Fruit fly (Drosophila melanogaster) whole organism, embryonic: ENCODE data around the gene Reepl1.
A peak's percentile ranks its signal among the peaks of the same experiment; 100 is the strongest.

Source experiments
- Ada2b ChIP-seq: fragments of 200-800 bp; sonication (Bioruptor generic); IDR thresholded peaks from 2 replicates; pipeline ENCODE4 v1.3.6; 2022; ENCODE audit warnings: missing biosample characterization, missing genetic modification characterization
- Aef1 ChIP-seq: fragments of 200-800 bp; sonication (Bioruptor generic); IDR thresholded peaks from 3 replicates; pipeline ENCODE4 v1.3.6; 2022; ENCODE audit warnings: missing biosample characterization, missing genetic modification characterization
- Awh ChIP-seq: fragments of 200-800 bp; sonication (Bioruptor generic); IDR thresholded peaks from 2 replicates; pipeline ENCODE4, ENCODE4 v1.3.6; 2022; ENCODE audit warnings: missing biosample characterization, missing genetic modification characterization
- Bteb2 ChIP-seq: fragments of 200-800 bp; sonication (Bioruptor generic); optimal IDR thresholded peaks from 2 replicates; lab custom pipeline; 2016; ENCODE audit warnings: missing biosample characterization, missing genetic modification characterization
- CG11398 ChIP-seq: fragments of 200-800 bp; sonication (Bioruptor generic); optimal IDR thresholded peaks from 2 replicates; lab custom pipeline; 2016; ENCODE audit warnings: missing biosample characterization, missing genetic modification characterization
- CG12391 ChIP-seq: fragments of 200-800 bp; sonication (Bioruptor generic); optimal IDR thresholded peaks from 3 replicates; lab custom pipeline; 2018; ENCODE audit warnings: missing biosample characterization, mild to moderate bottlenecking, missing genetic modification characterization, moderate library complexity
- CG13424 ChIP-seq: fragments of 200-800 bp; sonication (Bioruptor generic); optimal IDR thresholded peaks from 2 replicates; lab custom pipeline; 2019; ENCODE audit warnings: missing biosample characterization, mild to moderate bottlenecking, missing genetic modification characterization, moderate library complexity
- CG14050 ChIP-seq: fragments of 200-800 bp; sonication (Bioruptor generic); IDR thresholded peaks from 3 replicates; pipeline ENCODE4 v1.3.6; 2022; ENCODE audit warnings: missing biosample characterization, missing genetic modification characterization
- CG14860 ChIP-seq: fragments of 200-800 bp; sonication (Bioruptor generic); IDR thresholded peaks from 3 replicates; pipeline ENCODE4 v1.3.6; 2022; ENCODE audit warnings: missing biosample characterization, missing genetic modification characterization; ENCODE audit not compliant: partially characterized antibody
- CG15269 ChIP-seq: fragments of 200-800 bp; sonication (Bioruptor generic); optimal IDR thresholded peaks from 2 replicates; lab custom pipeline; 2018; ENCODE audit warnings: missing biosample characterization, mild to moderate bottlenecking, missing genetic modification characterization, moderate library complexity
- CG15514 ChIP-seq: fragments of 200-800 bp; sonication (Bioruptor generic); optimal IDR thresholded peaks from 3 replicates; lab custom pipeline; 2017; ENCODE audit warnings: missing biosample characterization, missing genetic modification characterization, mild to moderate bottlenecking, moderate library complexity, missing genetic modification reagents
- CG1603 ChIP-seq: fragments of 200-800 bp; sonication (Bioruptor generic); optimal IDR thresholded peaks from 2 replicates; lab custom pipeline; 2019; ENCODE audit warnings: missing biosample characterization, mild to moderate bottlenecking, missing genetic modification characterization, moderate library complexity
- CG4404 ChIP-seq: fragments of 200-800 bp; sonication (Bioruptor generic); IDR thresholded peaks from 2 replicates; pipeline ENCODE4 v1.3.6; 2022; ENCODE audit warnings: missing biosample characterization, missing genetic modification characterization
- CG4707 ChIP-seq: fragments of 200-800 bp; sonication (Bioruptor generic); optimal IDR thresholded peaks from 2 replicates; lab custom pipeline; 2018; ENCODE audit warnings: missing biosample characterization, mild to moderate bottlenecking, missing genetic modification characterization, moderate library complexity
- CG6272 ChIP-seq: fragments of 200-800 bp; sonication (Bioruptor generic); IDR thresholded peaks from 2 replicates; pipeline ENCODE4 v1.3.6; 2022; ENCODE audit warnings: missing biosample characterization, missing genetic modification characterization
- CG6689 ChIP-seq: fragments of 200-800 bp; sonication (Bioruptor generic); IDR thresholded peaks from 2 replicates; pipeline ENCODE4 v1.3.6; 2022; ENCODE audit warnings: missing biosample characterization, missing genetic modification characterization
- CG7271 ChIP-seq: fragments of 200-800 bp; sonication (Bioruptor generic); optimal IDR thresholded peaks from 2 replicates; lab custom pipeline; 2018; ENCODE audit warnings: missing biosample characterization, mild to moderate bottlenecking, missing genetic modification characterization, moderate library complexity
- CG7745 ChIP-seq: fragments of 200-800 bp; sonication (Bioruptor generic); optimal IDR thresholded peaks from 2 replicates; lab custom pipeline; 2018; ENCODE audit warnings: missing biosample characterization, mild to moderate bottlenecking, missing genetic modification characterization, moderate library complexity
- CG7786 ChIP-seq: fragments of 200-800 bp; sonication (Bioruptor generic); optimal IDR thresholded peaks from 2 replicates; lab custom pipeline; 2016; ENCODE audit warnings: missing biosample characterization, missing genetic modification characterization
- Camta ChIP-seq: fragments of 200-800 bp; sonication (Bioruptor generic); optimal IDR thresholded peaks from 2 replicates; lab custom pipeline; 2016; ENCODE audit warnings: missing biosample characterization, missing genetic modification characterization
- Doc2 ChIP-seq: fragments of 200-800 bp; sonication (Bioruptor generic); IDR thresholded peaks from 2 replicates; pipeline ENCODE4 v1.3.6; 2022; ENCODE audit warnings: missing biosample characterization, missing genetic modification characterization
- E2f2 ChIP-seq: fragments of 200-800 bp; sonication (Bioruptor generic); IDR thresholded peaks from 2 replicates; pipeline ENCODE4 v1.3.6; 2022; ENCODE audit warnings: missing biosample characterization, missing genetic modification characterization
- HHEX ChIP-seq: fragments of 200-800 bp; sonication (Bioruptor generic); optimal IDR thresholded peaks from 3 replicates; lab custom pipeline; 2017; ENCODE audit warnings: missing biosample characterization, mild to moderate bottlenecking, missing genetic modification characterization, missing genetic modification reagents
- Hey ChIP-seq: fragments of 200-800 bp; sonication (Bioruptor generic); optimal IDR thresholded peaks from 3 replicates; lab custom pipeline; 2018; ENCODE audit warnings: missing biosample characterization, mild to moderate bottlenecking, missing genetic modification characterization
- HmgZ ChIP-seq: fragments of 200-800 bp; sonication (Bioruptor generic); optimal IDR thresholded peaks from 2 replicates; lab custom pipeline; 2018; ENCODE audit warnings: missing biosample characterization, mild to moderate bottlenecking, missing genetic modification characterization
- Lpt ChIP-seq: fragments of >200 bp; optimal IDR thresholded peaks from 2 replicates; lab custom pipeline; 2018; ENCODE audit warnings: missing biosample characterization, missing genetic modification characterization
- Mad ChIP-seq: fragments of 200-800 bp; sonication (Bioruptor generic); optimal IDR thresholded peaks from 2 replicates; lab custom pipeline; 2016; ENCODE audit warnings: missing biosample characterization, missing genetic modification characterization
- Nf-YA ChIP-seq: fragments of 200-800 bp; sonication (Bioruptor generic); IDR thresholded peaks from 2 replicates; pipeline ENCODE4 v1.3.6; 2022; ENCODE audit warnings: missing biosample characterization, missing genetic modification characterization
- NfI ChIP-seq: fragments of 200-800 bp; sonication (Bioruptor generic); optimal IDR thresholded peaks from 3 replicates; lab custom pipeline; 2018; ENCODE audit warnings: missing biosample characterization, mild to moderate bottlenecking, missing genetic modification characterization, moderate library complexity
- Oaz ChIP-seq: fragments of 200-800 bp; sonication (Bioruptor generic); IDR thresholded peaks from 2 replicates; pipeline ENCODE4 v1.3.6; 2022; ENCODE audit warnings: missing biosample characterization, missing genetic modification characterization
- Sox102F ChIP-seq: fragments of 200-800 bp; sonication (Bioruptor generic); optimal IDR thresholded peaks from 2 replicates; lab custom pipeline; 2018; ENCODE audit warnings: missing biosample characterization, mild to moderate bottlenecking, missing genetic modification characterization, moderate library complexity
- Vsx1 ChIP-seq: fragments of 200-800 bp; sonication (Bioruptor generic); optimal IDR thresholded peaks from 2 replicates; lab custom pipeline; 2017; ENCODE audit warnings: missing biosample characterization, mild to moderate bottlenecking, missing genetic modification characterization, missing genetic modification reagents
- ash1 ChIP-seq: fragments of 200-800 bp; sonication (Bioruptor generic); optimal IDR thresholded peaks from 2 replicates; lab custom pipeline; 2018; ENCODE audit warnings: missing biosample characterization, mild to moderate bottlenecking, missing genetic modification characterization
- bowl ChIP-seq: fragments of 200-800 bp; sonication (Bioruptor generic); IDR thresholded peaks from 2 replicates; pipeline ENCODE4 v1.3.6; 2022; ENCODE audit warnings: missing biosample characterization, missing genetic modification characterization
- dpn ChIP-seq, 2 experiments: fragments of 200-800 bp; sonication (Bioruptor generic); optimal IDR thresholded peaks; 3 replicates each; lab custom pipeline; 2016; ENCODE audit warnings: missing biosample characterization in 2 of 2, missing genetic modification characterization in 2 of 2
- ems ChIP-seq: fragments of 200-800 bp; sonication (Bioruptor generic); optimal IDR thresholded peaks from 3 replicates; lab custom pipeline; 2016; ENCODE audit warnings: missing biosample characterization, missing genetic modification characterization
- en ChIP-seq: fragments of 200-800 bp; sonication (Bioruptor generic); optimal IDR thresholded peaks from 2 replicates; lab custom pipeline; 2016; ENCODE audit warnings: missing biosample characterization, missing genetic modification characterization
- ewg ChIP-seq: fragments of 200-800 bp; sonication (Bioruptor generic); optimal IDR thresholded peaks from 3 replicates; lab custom pipeline; 2017; ENCODE audit warnings: mild to moderate bottlenecking, missing biosample characterization, missing genetic modification reagents, missing genetic modification characterization
- eyg ChIP-seq: fragments of 200-800 bp; sonication (Bioruptor generic); optimal IDR thresholded peaks from 3 replicates; lab custom pipeline; 2016; ENCODE audit warnings: missing biosample characterization, missing genetic modification characterization
- fd102C ChIP-seq: fragments of 200-800 bp; sonication (Bioruptor generic); optimal IDR thresholded peaks from 2 replicates; lab custom pipeline; 2018; ENCODE audit warnings: missing biosample characterization, mild to moderate bottlenecking, missing genetic modification characterization, moderate library complexity
- kah ChIP-seq: fragments of 200-800 bp; sonication (Bioruptor generic); optimal IDR thresholded peaks from 2 replicates; lab custom pipeline; 2018; ENCODE audit warnings: missing biosample characterization, mild to moderate bottlenecking, missing genetic modification characterization
- lilli ChIP-seq: fragments of 200-800 bp; sonication (Bioruptor generic); optimal IDR thresholded peaks from 3 replicates; lab custom pipeline; 2016; ENCODE audit warnings: missing biosample characterization, missing genetic modification characterization
- lov ChIP-seq, 2 experiments: fragments of 200-800 bp in 1 of 2; fragments of >200 bp in 1 of 2; sonication (Bioruptor generic) in 1 of 2; IDR thresholded peaks in 1 of 2; optimal IDR thresholded peaks in 1 of 2; 2 replicates in 1 of 2; 3 replicates in 1 of 2; pipeline versions ENCODE4 v1.3.6 to Lab custom; 2017 to 2022; ENCODE audit warnings: missing biosample characterization in 1 of 2, missing genetic modification characterization in 1 of 2
- maf-S ChIP-seq: fragments of 200-800 bp; sonication (Bioruptor generic); optimal IDR thresholded peaks from 2 replicates; lab custom pipeline; 2016; ENCODE audit warnings: missing biosample characterization, missing genetic modification characterization
- mam ChIP-seq: fragments of 200-800 bp; sonication (Bioruptor generic); optimal IDR thresholded peaks from 3 replicates; lab custom pipeline; 2016; ENCODE audit warnings: missing biosample characterization, missing genetic modification characterization
- pfk ChIP-seq: fragments of 200-800 bp; sonication (Bioruptor generic); optimal IDR thresholded peaks from 2 replicates; lab custom pipeline; 2018; ENCODE audit warnings: missing biosample characterization, mild to moderate bottlenecking, missing genetic modification characterization, moderate library complexity
- pnt ChIP-seq: fragments of 200-800 bp; sonication (Bioruptor generic); optimal IDR thresholded peaks from 3 replicates; lab custom pipeline; 2016; ENCODE audit warnings: missing biosample characterization, missing genetic modification characterization
- ranshi ChIP-seq: fragments of 200-800 bp; sonication (Bioruptor generic); IDR thresholded peaks from 2 replicates; pipeline ENCODE4 v1.3.6; 2022; ENCODE audit warnings: missing biosample characterization, missing genetic modification characterization
- ro ChIP-seq: fragments of 200-800 bp; sonication (Bioruptor generic); IDR thresholded peaks from 2 replicates; pipeline ENCODE4 v1.3.6; 2022; ENCODE audit warnings: missing biosample characterization, missing genetic modification characterization
- sd ChIP-seq: fragments of 200-800 bp; sonication (Bioruptor generic); optimal IDR thresholded peaks from 3 replicates; lab custom pipeline; 2018; ENCODE audit warnings: missing biosample characterization, mild to moderate bottlenecking, missing genetic modification characterization, moderate library complexity
- sens-2 ChIP-seq: fragments of 200-800 bp; sonication (Bioruptor generic); IDR thresholded peaks from 2 replicates; pipeline ENCODE4 v1.3.6; 2022; ENCODE audit warnings: missing biosample characterization, missing genetic modification characterization
- z ChIP-seq: fragments of 200-800 bp; sonication (Bioruptor generic); IDR thresholded peaks from 3 replicates; pipeline ENCODE4 v1.3.6; 2022; ENCODE audit warnings: missing biosample characterization, missing genetic modification characterization

Gene Reepl1

dm6 chrX:11548701-11549100, 23.8 kb upstream of the Reepl1 start (continued):
- TF ChIP-seq en (GFP tag; lab: Kevin White, UChicago) = no peak
- TF ChIP-seq CG7745 (tag; lab: Kevin White, UChicago) = no peak
- TF ChIP-seq NfI (GFP tag; lab: Kevin White, UChicago) = no peak
- TF ChIP-seq ash1 = no peak
- TF ChIP-seq Mad (GFP tag; lab: Kevin White, UChicago) = no peak
- no peak for TF ChIP-seq ro
- no peak for TF ChIP-seq fd102C
- TF ChIP-seq CG11398 = peak; percentile 50
- TF ChIP-seq mam (GFP tag; lab: Kevin White, UChicago) = peak; percentile 13
- TF ChIP-seq pnt = peak; percentile 43
- TF ChIP-seq Nf-YA = no peak
- no peak for TF ChIP-seq HmgZ (tag; lab: Kevin White, UChicago)
- TF ChIP-seq HHEX (GFP tag; lab: Kevin White, UChicago) = no peak
- TF ChIP-seq ewg (GFP tag; lab: Kevin White, UChicago) = no peak
- peak; percentile 9 for TF ChIP-seq CG4707 (GFP tag; lab: Kevin White, UChicago)
- no peak for TF ChIP-seq Aef1
- no peak for TF ChIP-seq ems
- no peak for TF ChIP-seq Lpt (GFP tag; lab: Kevin White, UChicago)
- no peak for TF ChIP-seq eyg (GFP tag; lab: Kevin White, UChicago)
- TF ChIP-seq sd (tag; lab: Kevin White, UChicago) = no peak
- TF ChIP-seq CG12391 = peak; percentile 47
- no peak for TF ChIP-seq maf-S (GFP tag; lab: Kevin White, UChicago)
- no peak for TF ChIP-seq lov (optimal IDR thresholded peaks at IDR 0.05; lab: Kevin White, UChicago)
- no peak for TF ChIP-seq lov (GFP tag; IDR thresholded peaks at IDR 0.05; lab: Robert Waterston, UW)
- no peak for TF ChIP-seq kah (GFP tag; lab: Kevin White, UChicago)
- no peak for TF ChIP-seq Vsx1 (GFP tag; lab: Kevin White, UChicago)
- TF ChIP-seq CG15514 (GFP tag; lab: Kevin White, UChicago) = no peak
- TF ChIP-seq Camta (GFP tag; lab: Kevin White, UChicago) = peak; percentile 46
- no peak for TF ChIP-seq CG4404 (GFP tag; lab: Robert Waterston, UW)
- no peak for TF ChIP-seq CG7271 (tag; lab: Kevin White, UChicago)
- TF ChIP-seq bowl (GFP tag; lab: Robert Waterston, UW) = no peak
- no peak for TF ChIP-seq CG14860 (GFP tag; lab: Robert Waterston, UW)
- TF ChIP-seq Hey (tag; lab: Kevin White, UChicago) = no peak
- no peak for TF ChIP-seq sens-2 (GFP tag; lab: Robert Waterston, UW)
- no peak for TF ChIP-seq E2f2
- no peak for TF ChIP-seq Doc2 (GFP tag; lab: Robert Waterston, UW)
- no peak for TF ChIP-seq Bteb2 (GFP tag; lab: Kevin White, UChicago)
- no peak for TF ChIP-seq CG14050 (GFP tag; lab: Robert Waterston, UW)
- TF ChIP-seq z (GFP tag; lab: Robert Waterston, UW) = no peak

dm6 chrX:11550078-11550477, 22.4 kb upstream of the Reepl1 start:
- TF ChIP-seq Oaz (GFP tag; lab: Robert Waterston, UW) = no peak
- peak; percentile 8 for TF ChIP-seq CG7786 (GFP tag; lab: Kevin White, UChicago)
- 0 out of 2 replicates have a peak, but pooled peaks have one; percentile 9 for TF ChIP-seq ranshi (GFP tag; lab: Robert Waterston, UW)
- no peak for TF ChIP-seq pfk (GFP tag; lab: Kevin White, UChicago)
- TF ChIP-seq CG15269 (tag; lab: Kevin White, UChicago) = peak; percentile 33
- TF ChIP-seq Awh (GFP tag; lab: Robert Waterston, UW) = no peak
- peak; percentile 43 for TF ChIP-seq lilli (GFP tag; lab: Kevin White, UChicago)
- TF ChIP-seq CG14860 (GFP tag; lab: Robert Waterston, UW) = no peak
- no peak for TF ChIP-seq CG6272 (GFP tag; lab: Robert Waterston, UW)
- peak; percentile 23; the same call in 1 of the 2 replicates for TF ChIP-seq CG6689 (GFP tag; lab: Robert Waterston, UW)
- peak; percentile 7 for TF ChIP-seq CG13424 (tag; lab: Kevin White, UChicago)
- TF ChIP-seq CG15514 (GFP tag; lab: Kevin White, UChicago) = peak; percentile 19
- peak; percentile 36; the same call in 1 of the 2 replicates for TF ChIP-seq Ada2b (GFP tag; lab: Robert Waterston, UW)
- TF ChIP-seq dpn (GFP tag; optimal IDR thresholded peaks at IDR 0.05; lab: Kevin White, UChicago) = peak in 1 of 2 experiments; percentile 24
- TF ChIP-seq Sox102F = peak; percentile 26
- peak; percentile 23 for TF ChIP-seq CG1603 (tag; lab: Kevin White, UChicago)
